Fruit fly (Drosophila melanogaster): ENCODE measurements around the gene Cip4.

Gene Cip4

dm6 chr3L:4362937-4363336 is 965 bp downstream of the Cip4 start:
- TF ChIP-seq h (optimal IDR thresholded peaks at IDR 0.05) (no peak), psq (optimal IDR thresholded peaks at IDR 0.05) (no peak), Sin3A (optimal IDR thresholded peaks at IDR 0.05) (no peak), insv (optimal IDR thresholded peaks at IDR 0.05) (no peak), Myc (optimal IDR thresholded peaks at IDR 0.05) (no peak)

- TF ChIP-seq insv (optimal IDR thresholded peaks at IDR 0.05) (no peak), Sin3A (optimal IDR thresholded peaks at IDR 0.05) (no peak), Myc (optimal IDR thresholded peaks at IDR 0.05) (no peak), psq (optimal IDR thresholded peaks at IDR 0.05) (no peak), ttk (optimal IDR thresholded peaks at IDR 0.05) (no peak), h (optimal IDR thresholded peaks at IDR 0.05) (no peak)
These were observed 3.6 kb downstream of the Cip4 start for dm6 chr3L:4360376-4360703.

- TF ChIP-seq Myc (optimal IDR thresholded peaks at IDR 0.05) (no peak), Sin3A (optimal IDR thresholded peaks at IDR 0.05) (no peak), psq (optimal IDR thresholded peaks at IDR 0.05) (no peak), ttk (optimal IDR thresholded peaks at IDR 0.05) (no peak), insv (optimal IDR thresholded peaks at IDR 0.05) (no peak), h (optimal IDR thresholded peaks at IDR 0.05) (no peak)
These were observed 4.1 kb downstream of the Cip4 start for dm6 chr3L:4359688-4360375.

- TF ChIP-seq ttk (optimal IDR thresholded peaks at IDR 0.05) (no peak), psq (optimal IDR thresholded peaks at IDR 0.05) (no peak), Myc (optimal IDR thresholded peaks at IDR 0.05) (no peak), h (optimal IDR thresholded peaks at IDR 0.05) (no peak), insv (optimal IDR thresholded peaks at IDR 0.05) (no peak), Sin3A (optimal IDR thresholded peaks at IDR 0.05) (no peak)
These were observed 6.2 kb downstream of the Cip4 start for dm6 chr3L:4357705-4358131.

DNA sequence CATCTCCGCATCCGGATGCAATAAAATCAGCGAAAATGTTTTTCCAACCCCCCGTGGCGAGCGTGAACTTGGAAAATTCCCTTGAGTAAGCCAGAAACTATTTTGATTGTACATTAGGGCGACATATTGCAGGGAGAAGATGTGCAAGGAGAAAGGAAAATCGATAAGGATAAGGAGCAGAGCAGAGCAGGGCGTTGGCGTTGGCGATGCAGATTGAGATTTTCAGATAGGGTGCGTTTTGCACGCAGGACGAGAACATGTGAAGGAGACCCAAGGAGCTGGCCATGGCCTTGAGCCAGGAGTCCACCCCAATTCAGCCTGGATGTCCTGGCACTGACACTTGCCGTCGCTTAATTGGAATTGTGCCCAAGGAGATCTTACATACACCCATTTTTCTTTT is 6.9 kb downstream of the Cip4 start:
- no peak for TF ChIP-seq Sin3A (optimal IDR thresholded peaks at IDR 0.05)
- TF ChIP-seq insv (optimal IDR thresholded peaks at IDR 0.05) = no peak
- TF ChIP-seq Myc (optimal IDR thresholded peaks at IDR 0.05) = no peak
- no peak for TF ChIP-seq ttk (optimal IDR thresholded peaks at IDR 0.05)
- TF ChIP-seq h (optimal IDR thresholded peaks at IDR 0.05) = no peak
- TF ChIP-seq psq (optimal IDR thresholded peaks at IDR 0.05) = no peak

- TF ChIP-seq Myc (optimal IDR thresholded peaks at IDR 0.05) (no peak), ttk (optimal IDR thresholded peaks at IDR 0.05) (no peak)
These were observed 8.8 kb downstream of the Cip4 start for dm6 chr3L:4354898-4355627.

- TF ChIP-seq ttk (optimal IDR thresholded peaks at IDR 0.05) = no peak
- no peak for TF ChIP-seq Myc (optimal IDR thresholded peaks at IDR 0.05)
- TF ChIP-seq insv (optimal IDR thresholded peaks at IDR 0.05) = no peak
- TF ChIP-seq h (optimal IDR thresholded peaks at IDR 0.05) = no peak
- TF ChIP-seq Sin3A (optimal IDR thresholded peaks at IDR 0.05) = no peak
- no peak for TF ChIP-seq psq (optimal IDR thresholded peaks at IDR 0.05)
These were observed 10.2 kb downstream of the Cip4 start for dm6 chr3L:4353657-4354075.

DNA sequence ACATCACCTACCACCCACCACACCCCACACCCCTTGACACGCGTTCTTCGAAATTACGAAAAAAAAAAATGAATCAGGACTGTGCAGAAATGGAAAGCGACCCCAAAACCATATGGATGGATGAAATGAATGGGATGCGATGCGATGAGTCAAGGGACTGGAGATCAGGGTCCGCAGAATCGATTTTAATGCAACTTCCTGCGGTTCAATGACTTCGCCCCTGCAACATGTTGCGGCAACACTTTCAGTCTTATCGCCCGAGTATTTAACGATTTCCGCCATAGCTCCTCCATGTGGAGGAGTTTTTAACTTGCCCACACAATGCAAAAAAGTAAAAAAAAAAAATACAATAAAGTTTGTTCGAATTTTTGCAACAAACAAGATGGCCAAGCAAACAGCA is 11.3 kb downstream of the Cip4 start:
- no peak for TF ChIP-seq h (optimal IDR thresholded peaks at IDR 0.05)

DNA sequence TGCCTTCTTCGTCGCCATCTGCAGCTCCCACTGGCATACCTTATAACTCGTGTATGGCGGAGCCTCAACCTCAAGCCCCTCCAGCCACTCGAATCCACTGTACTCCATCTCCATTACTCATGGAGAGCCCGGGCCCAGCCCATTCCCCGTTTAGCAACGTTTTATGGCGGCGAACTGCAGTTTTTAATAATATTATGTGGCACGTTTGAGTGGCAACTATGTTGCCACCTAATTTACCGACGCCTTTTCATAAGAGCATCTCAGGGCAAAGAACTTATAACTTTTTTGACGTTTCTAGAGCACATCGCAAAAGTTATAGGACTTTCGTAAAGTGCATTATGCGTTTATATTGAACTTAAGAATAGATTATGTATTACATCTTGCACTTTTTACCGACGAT is 11.9 kb downstream of the Cip4 start:
- TF ChIP-seq psq (optimal IDR thresholded peaks at IDR 0.05) (no peak), Myc (optimal IDR thresholded peaks at IDR 0.05) (no peak), insv (optimal IDR thresholded peaks at IDR 0.05) (no peak)

dm6 chr3L:4349314-4349713 is 14.6 kb downstream of the Cip4 start:
- TF ChIP-seq h (optimal IDR thresholded peaks at IDR 0.05) (no peak), Sin3A (optimal IDR thresholded peaks at IDR 0.05) (no peak)

dm6 chr3L:4348839-4349238 is 15.1 kb downstream of the Cip4 start:
- TF ChIP-seq h (optimal IDR thresholded peaks at IDR 0.05) (no peak), insv (optimal IDR thresholded peaks at IDR 0.05) (no peak), psq (optimal IDR thresholded peaks at IDR 0.05) (no peak)

DNA sequence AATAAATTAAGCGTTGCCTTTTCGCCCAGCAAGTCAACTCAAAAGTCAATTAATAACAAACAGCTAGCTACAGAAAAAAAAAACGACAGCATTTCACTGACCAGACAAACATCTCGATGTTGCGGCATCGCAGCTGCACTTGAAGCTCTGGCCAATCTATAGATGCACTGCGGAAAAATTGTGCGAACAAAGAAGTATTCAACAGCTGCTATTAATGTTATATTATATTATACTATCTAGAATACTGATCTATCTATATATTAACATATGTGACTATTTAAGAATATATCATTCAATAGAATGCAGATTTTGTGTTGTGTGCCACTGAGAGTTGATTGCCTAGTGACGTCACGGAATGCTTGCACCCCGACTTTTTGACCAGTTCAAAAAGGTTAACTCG is 15.8 kb downstream of the Cip4 start:
- no peak for TF ChIP-seq insv (optimal IDR thresholded peaks at IDR 0.05)
- TF ChIP-seq ttk (optimal IDR thresholded peaks at IDR 0.05) = no peak
- no peak for TF ChIP-seq psq (optimal IDR thresholded peaks at IDR 0.05)
- TF ChIP-seq Sin3A (optimal IDR thresholded peaks at IDR 0.05) = no peak
- no peak for TF ChIP-seq h (optimal IDR thresholded peaks at IDR 0.05)
- no peak for TF ChIP-seq Myc (optimal IDR thresholded peaks at IDR 0.05)

DNA sequence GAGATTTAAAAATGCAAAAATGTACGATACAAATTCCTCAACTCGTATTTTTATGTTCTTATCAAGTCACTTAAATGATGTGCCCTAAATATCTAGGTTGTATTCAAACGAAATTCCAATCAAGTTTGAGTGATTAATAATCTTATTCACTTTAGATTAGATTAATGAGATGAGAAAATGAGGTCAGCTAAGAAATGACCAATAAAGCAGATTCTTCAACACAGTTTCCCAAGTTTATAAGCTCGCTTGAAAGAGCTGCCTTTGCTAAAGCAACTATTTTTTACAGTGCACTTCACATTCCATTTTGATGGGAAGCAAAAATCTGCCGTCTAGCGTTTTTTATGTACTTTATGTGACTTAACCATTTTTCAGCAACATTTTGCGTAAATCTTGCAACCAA is 17.5 kb downstream of the Cip4 start:
- TF ChIP-seq psq (optimal IDR thresholded peaks at IDR 0.05) = no peak
- TF ChIP-seq Myc (optimal IDR thresholded peaks at IDR 0.05) = no peak
- TF ChIP-seq h (optimal IDR thresholded peaks at IDR 0.05) = no peak
- TF ChIP-seq Sin3A (optimal IDR thresholded peaks at IDR 0.05) = no peak
- no peak for TF ChIP-seq insv (optimal IDR thresholded peaks at IDR 0.05)
- TF ChIP-seq ttk (optimal IDR thresholded peaks at IDR 0.05) = no peak

Data from Kc167 (cell line).